Worm (Caenorhabditis elegans): ENCODE measurements around the gene nfyb-1.

DNA sequence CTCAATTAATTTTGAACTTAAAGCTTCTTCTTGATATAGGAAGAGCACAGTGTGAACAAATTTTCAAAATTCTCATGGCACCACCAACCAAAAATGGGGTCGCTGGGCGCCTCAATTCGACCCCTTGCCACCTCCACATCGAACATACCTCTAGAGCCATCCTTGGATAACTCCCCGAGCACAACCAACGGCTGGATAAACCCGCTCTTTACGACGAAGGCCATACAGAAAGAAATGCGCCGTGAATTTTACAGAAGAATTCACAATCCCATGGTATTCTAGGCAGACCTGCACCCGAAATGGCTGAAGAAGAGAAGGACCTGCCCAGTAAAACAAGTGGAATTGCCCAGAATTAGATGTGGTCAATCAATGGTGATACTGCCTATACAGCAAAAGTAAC lies 35.5 kb upstream of the nfyb-1 start:
- no peak for TF ChIP-seq madf-6 (GFP tag; IDR thresholded peaks at IDR 0.05)
- TF ChIP-seq efl-1 (GFP tag; optimal IDR thresholded peaks at IDR 0.05): no peak
- TF ChIP-seq fkh-3 (tag; optimal IDR thresholded peaks at IDR 0.05): no peak
- TF ChIP-seq ets-4 (GFP tag; optimal IDR thresholded peaks at IDR 0.05): no peak
- no peak for TF ChIP-seq nfyb-1 (GFP tag; IDR thresholded peaks at IDR 0.05)
- no peak for TF ChIP-seq T26A5.8 (tag; optimal IDR thresholded peaks at IDR 0.05)
- no peak for TF ChIP-seq mel-28 (tag; optimal IDR thresholded peaks at IDR 0.05; ENCODE audit: borderline replicate concordance)
- no peak for TF ChIP-seq nhr-179 (tag; optimal IDR thresholded peaks at IDR 0.05)
- TF ChIP-seq B0336.3 (GFP tag; IDR thresholded peaks at IDR 0.05): no peak
- no peak for TF ChIP-seq hlh-26 (GFP tag; conservative IDR thresholded peaks at IDR 0.05)

All from whole organism, young adult.